Worm (Caenorhabditis elegans) whole organism, mixed stage, embryonic: ENCODE data around the gene cacn-1.

ENCODE experiments used
- M03D4.4 ChIP-seq: sonication (generic microtip); optimal IDR thresholded peaks from 2 replicates; lab custom pipeline; 2017; ENCODE audit warnings: mild to moderate bottlenecking, missing genetic modification characterization, missing compliant biosample characterization
- bed-3 ChIP-seq: fragments of 200-800 bp; sonication (Bioruptor generic); optimal IDR thresholded peaks from 3 replicates; lab custom pipeline; 2018; ENCODE audit warnings: mild to moderate bottlenecking, missing genetic modification characterization, moderate library complexity, missing compliant biosample characterization
- blmp-1 ChIP-seq: fragments of 150-350 bp; optimal IDR thresholded peaks from 2 replicates; lab custom pipeline; 2014; ENCODE audit warnings: missing biosample characterization, missing genetic modification characterization
- ceh-39 ChIP-seq: fragments of 150-350 bp; optimal IDR thresholded peaks from 2 replicates; lab custom pipeline; 2014; ENCODE audit warnings: missing biosample characterization, missing genetic modification characterization
- ceh-43 ChIP-seq: fragments of 200-800 bp; sonication (Bioruptor generic); optimal IDR thresholded peaks from 2 replicates; lab custom pipeline; 2018; ENCODE audit warnings: mild to moderate bottlenecking, missing genetic modification characterization, moderate library complexity, missing compliant biosample characterization
- ceh-83 ChIP-seq: fragments of 200-800 bp; sonication (Bioruptor generic); optimal IDR thresholded peaks from 2 replicates; lab custom pipeline; 2018; ENCODE audit warnings: mild to moderate bottlenecking, missing genetic modification characterization, missing compliant biosample characterization
- ces-1 ChIP-seq: fragments of 150-350 bp; optimal IDR thresholded peaks from 2 replicates; lab custom pipeline; 2014; ENCODE audit warnings: missing biosample characterization, missing genetic modification reagents, missing genetic modification characterization
- cnd-1 ChIP-seq: fragments of 200-800 bp; sonication (Bioruptor generic); optimal IDR thresholded peaks from 2 replicates; lab custom pipeline; 2018; ENCODE audit warnings: mild to moderate bottlenecking, missing genetic modification characterization, missing compliant biosample characterization
- drap-1 ChIP-seq: fragments of 200-800 bp; sonication (Bioruptor generic); optimal IDR thresholded peaks from 3 replicates; lab custom pipeline; 2018; ENCODE audit warnings: mild to moderate bottlenecking, missing genetic modification characterization, missing compliant biosample characterization
- elt-1 ChIP-seq: sonication (generic microtip); optimal IDR thresholded peaks from 2 replicates; lab custom pipeline; 2017; ENCODE audit warnings: missing genetic modification characterization, mild to moderate bottlenecking, missing compliant biosample characterization, antibody characterized with exemption, moderate library complexity, borderline replicate concordance; ENCODE audit not compliant: insufficient read depth
- elt-3 ChIP-seq: fragments of 150-350 bp; optimal IDR thresholded peaks from 2 replicates; lab custom pipeline; 2014; ENCODE audit warnings: missing biosample characterization, missing genetic modification characterization
- flh-1 ChIP-seq: fragments of 200-800 bp; sonication (Bioruptor generic); optimal IDR thresholded peaks from 2 replicates; lab custom pipeline; 2018; ENCODE audit warnings: mild to moderate bottlenecking, missing genetic modification characterization, moderate library complexity, missing compliant biosample characterization
- ham-2 ChIP-seq: fragments of 200-800 bp; sonication (Bioruptor generic); optimal IDR thresholded peaks from 2 replicates; lab custom pipeline; 2018; ENCODE audit warnings: mild to moderate bottlenecking, missing genetic modification characterization, missing compliant biosample characterization
- hlh-1 ChIP-seq: fragments of 150-350 bp; optimal IDR thresholded peaks from 2 replicates; lab custom pipeline; 2014; ENCODE audit warnings: missing biosample characterization, missing genetic modification reagents, missing genetic modification characterization
- lin-13 ChIP-seq: fragments of 150-350 bp; optimal IDR thresholded peaks from 2 replicates; lab custom pipeline; 2014; ENCODE audit warnings: missing biosample characterization, missing genetic modification characterization
- lin-32 ChIP-seq: fragments of 200-800 bp; sonication (Bioruptor generic); optimal IDR thresholded peaks from 2 replicates; lab custom pipeline; 2018; ENCODE audit warnings: mild to moderate bottlenecking, missing genetic modification characterization, missing compliant biosample characterization
- lsy-2 ChIP-seq: fragments of 150-350 bp; optimal IDR thresholded peaks from 2 replicates; lab custom pipeline; 2014; ENCODE audit warnings: missing biosample characterization, missing genetic modification characterization
- mep-1 ChIP-seq: fragments of 150-350 bp; optimal IDR thresholded peaks from 2 replicates; lab custom pipeline; 2017; ENCODE audit warnings: missing biosample characterization, missing genetic modification reagents, missing genetic modification characterization, inconsistent platforms
- mls-2 ChIP-seq: sonication (generic microtip); optimal IDR thresholded peaks from 2 replicates; lab custom pipeline; 2016; ENCODE audit warnings: mild to moderate bottlenecking, missing genetic modification characterization, moderate library complexity, missing compliant biosample characterization
- nhr-12 ChIP-seq: fragments of 150-350 bp; optimal IDR thresholded peaks from 2 replicates; lab custom pipeline; 2014; ENCODE audit warnings: missing biosample characterization, missing genetic modification characterization
- nhr-2 ChIP-seq: fragments of 150-350 bp; optimal IDR thresholded peaks from 2 replicates; lab custom pipeline; 2014; ENCODE audit warnings: missing biosample characterization, missing genetic modification characterization
- nhr-237 ChIP-seq: fragments of 150-350 bp; optimal IDR thresholded peaks from 2 replicates; lab custom pipeline; 2014; ENCODE audit warnings: missing biosample characterization, missing genetic modification characterization
- nhr-28 ChIP-seq: fragments of 150-350 bp; optimal IDR thresholded peaks from 2 replicates; lab custom pipeline; 2014; ENCODE audit warnings: missing biosample characterization, missing genetic modification characterization
- nhr-76 ChIP-seq: sonication (generic microtip); optimal IDR thresholded peaks from 2 replicates; lab custom pipeline; 2017; ENCODE audit warnings: missing biosample characterization, missing genetic modification characterization
- pha-4 ChIP-seq: fragments of 150-350 bp; optimal IDR thresholded peaks from 2 replicates; lab custom pipeline; 2018; ENCODE audit warnings: missing biosample characterization, missing genetic modification reagents, missing genetic modification characterization
- snpc-4 ChIP-seq: fragments of 150-350 bp; optimal IDR thresholded peaks from 2 replicates; lab custom pipeline; 2014; ENCODE audit warnings: missing biosample characterization, missing genetic modification characterization
- sptf-1 ChIP-seq: sonication (generic microtip); optimal IDR thresholded peaks from 2 replicates; lab custom pipeline; 2017; ENCODE audit warnings: mild to moderate bottlenecking, missing genetic modification characterization, moderate library complexity, missing compliant biosample characterization
- tbx-8 ChIP-seq: fragments of 200-800 bp; sonication (Bioruptor generic); optimal IDR thresholded peaks from 2 replicates; lab custom pipeline; 2018; ENCODE audit warnings: mild to moderate bottlenecking, missing genetic modification characterization, moderate library complexity, missing compliant biosample characterization
- unc-120 ChIP-seq: sonication (generic microtip); optimal IDR thresholded peaks from 2 replicates; lab custom pipeline; 2017; ENCODE audit warnings: missing genetic modification characterization, missing compliant biosample characterization; ENCODE audit not compliant: poor library complexity, severe bottlenecking
- unc-39 ChIP-seq: fragments of 150-350 bp; optimal IDR thresholded peaks from 2 replicates; lab custom pipeline; 2014; ENCODE audit warnings: missing biosample characterization, missing genetic modification characterization
- unc-62 ChIP-seq: fragments of 150-350 bp; optimal IDR thresholded peaks from 2 replicates; lab custom pipeline; 2014; ENCODE audit warnings: missing biosample characterization, missing genetic modification reagents, missing genetic modification characterization
- zip-8 ChIP-seq: fragments of 150-350 bp; optimal IDR thresholded peaks from 2 replicates; lab custom pipeline; 2014; ENCODE audit warnings: missing biosample characterization, missing genetic modification characterization
- ztf-11 ChIP-seq: fragments of 150-350 bp; optimal IDR thresholded peaks from 2 replicates; lab custom pipeline; 2014; ENCODE audit warnings: missing biosample characterization, missing genetic modification characterization

Gene cacn-1

DNA sequence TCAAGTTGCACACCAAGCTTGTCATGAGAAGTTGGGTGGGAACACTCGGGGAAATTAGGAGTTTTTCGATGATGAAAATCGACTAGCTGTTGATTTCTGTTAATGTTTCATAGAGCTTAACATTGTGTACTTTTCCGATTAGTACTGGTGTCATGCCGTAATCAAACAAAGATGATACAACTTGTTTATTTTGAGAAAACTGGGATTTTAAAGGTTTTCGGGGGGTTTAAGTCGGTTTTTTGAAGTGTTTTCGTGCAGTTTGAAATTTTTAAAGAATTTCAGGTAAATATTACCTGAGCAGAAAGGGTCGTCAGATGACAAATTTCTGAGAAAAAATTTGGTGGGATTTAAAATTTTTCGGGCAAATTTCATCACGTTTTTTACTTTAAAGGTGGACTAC is 29.6 kb upstream of the cacn-1 start, which contains the start of gene eat-2:
Gene eat-2 (minus strand): TSS at position 101 of the 400 bp plus-strand sequence.
- TF ChIP-seq lsy-2 (tag; lab: Kevin White, UChicago), result no peak
- TF ChIP-seq snpc-4, result no peak
- TF ChIP-seq tbx-8 (GFP tag; lab: Kevin White, UChicago), result no peak
- TF ChIP-seq mls-2 (tag; lab: Kevin White, UChicago), result no peak
- no peak for TF ChIP-seq bed-3
- TF ChIP-seq M03D4.4, result no peak
- no peak for TF ChIP-seq pha-4 (tag; lab: Kevin White, UChicago)
- no peak for TF ChIP-seq unc-62 (GFP tag; lab: Kevin White, UChicago)
- TF ChIP-seq nhr-28 (tag; lab: Kevin White, UChicago), result no peak
- TF ChIP-seq ztf-11 (tag; lab: Kevin White, UChicago), result no peak
- no peak for TF ChIP-seq cnd-1
- TF ChIP-seq zip-8 (tag; lab: Kevin White, UChicago), result no peak
- TF ChIP-seq nhr-237 (tag; lab: Kevin White, UChicago), result no peak
- no peak for TF ChIP-seq ham-2 (GFP tag; lab: Kevin White, UChicago)
- no peak for TF ChIP-seq lin-32 (GFP tag; lab: Kevin White, UChicago)
- TF ChIP-seq sptf-1 (tag; lab: Kevin White, UChicago), result no peak
- TF ChIP-seq unc-120 (tag; lab: Kevin White, UChicago), result no peak
- no peak for TF ChIP-seq elt-3
- TF ChIP-seq unc-39 (tag; lab: Kevin White, UChicago), result no peak

DNA sequence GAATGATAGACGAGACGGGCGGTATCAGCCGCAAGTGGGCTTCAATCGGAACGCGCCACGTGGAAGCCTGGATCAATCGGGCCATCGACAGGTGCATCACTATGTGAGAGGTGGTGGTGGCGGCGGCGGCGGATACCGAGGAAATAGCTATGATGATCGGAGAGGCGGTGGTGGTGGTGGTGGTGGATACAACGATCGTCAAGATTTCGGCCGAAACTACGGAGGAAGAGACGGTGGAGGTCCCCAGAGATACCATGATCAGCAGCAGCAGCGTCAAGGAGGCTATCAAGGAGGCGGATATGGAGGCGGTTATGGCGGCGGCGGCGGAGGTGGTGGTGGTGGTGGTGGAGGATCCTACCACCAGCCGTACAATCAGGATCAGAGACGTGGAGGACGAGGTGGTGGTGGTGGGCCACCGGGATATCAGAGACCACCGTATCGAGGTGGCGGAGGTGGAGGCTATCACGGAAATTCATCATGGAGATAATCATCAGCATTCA is 23.5 kb upstream of the cacn-1 start:
- TF ChIP-seq mep-1 (tag; lab: Kevin White, UChicago), result no peak
- TF ChIP-seq blmp-1 (tag; lab: Kevin White, UChicago), result no peak
- TF ChIP-seq elt-1, result no peak
- no peak for TF ChIP-seq tbx-8 (GFP tag; lab: Kevin White, UChicago)
- TF ChIP-seq, all 35 proteins: peak for 0

DNA sequence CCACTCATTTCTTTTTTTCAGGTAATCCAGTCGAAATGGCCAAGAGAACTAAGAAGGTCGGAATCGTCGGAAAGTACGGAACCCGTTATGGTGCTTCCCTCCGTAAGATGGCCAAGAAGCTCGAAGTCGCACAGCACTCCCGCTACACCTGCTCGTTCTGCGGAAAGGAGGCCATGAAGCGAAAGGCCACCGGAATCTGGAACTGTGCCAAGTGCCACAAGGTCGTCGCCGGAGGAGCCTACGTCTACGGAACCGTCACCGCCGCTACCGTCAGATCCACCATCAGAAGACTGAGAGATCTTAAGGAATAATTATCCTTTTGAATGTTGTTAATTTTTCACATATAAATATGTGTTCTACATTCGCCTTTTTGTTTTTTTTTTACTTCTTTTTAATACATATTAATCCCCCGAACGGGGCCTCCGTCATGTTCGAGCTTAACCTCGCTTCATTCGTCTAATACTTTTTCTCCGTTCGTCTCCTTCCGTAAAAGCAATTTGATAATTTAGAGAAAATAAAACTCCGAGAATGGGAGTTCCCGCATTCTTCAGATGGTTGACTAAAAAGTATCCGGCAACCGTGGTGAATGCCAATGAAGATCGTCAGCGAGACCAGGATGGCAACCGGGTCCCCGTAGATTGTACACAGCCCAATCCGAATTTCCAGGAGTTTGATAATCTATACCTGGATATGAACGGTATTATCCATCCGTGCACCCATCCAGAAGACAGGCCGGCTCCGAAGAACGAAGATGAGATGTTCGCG is 13.5 kb upstream of the cacn-1 start, which contains the start of the genes rpl-43 and xrn-2:
Gene rpl-43 (plus strand): TSS at position 36 of the 765 bp plus-strand sequence.
Gene xrn-2 (plus strand): TSS at position 510 of the 765 bp plus-strand sequence.
- no peak for TF ChIP-seq lsy-2 (tag; lab: Kevin White, UChicago)
- TF ChIP-seq bed-3, result no peak

ce11 chrII:14154357-14154756 is 12.4 kb upstream of the cacn-1 start, which contains the start of gene Y48B6A.1:
Gene Y48B6A.1 (minus strand): TSS chrII:14154373.
- TF ChIP-seq pha-4 (tag; lab: Kevin White, UChicago) (peak; percentile 95), lin-13 (tag; lab: Kevin White, UChicago) (peak; percentile 97), bed-3 (peak; percentile 1), ztf-11 (tag; lab: Kevin White, UChicago) (no peak), ceh-43 (peak; percentile 33), unc-120 (tag; lab: Kevin White, UChicago) (peak; percentile 35), ceh-83 (GFP tag; lab: Kevin White, UChicago) (peak; percentile 82), ceh-39 (peak; percentile 96), nhr-76 (tag; lab: Kevin White, UChicago) (no peak), unc-62 (GFP tag; lab: Kevin White, UChicago) (peak; percentile 33), nhr-2 (tag; lab: Kevin White, UChicago) (peak; percentile 25), nhr-12 (tag; lab: Kevin White, UChicago) (no peak), zip-8 (tag; lab: Kevin White, UChicago) (no peak), flh-1 (no peak), cnd-1 (peak; percentile 75), blmp-1 (tag; lab: Kevin White, UChicago) (peak; percentile 40), mls-2 (tag; lab: Kevin White, UChicago) (peak; percentile 66), sptf-1 (tag; lab: Kevin White, UChicago) (peak; percentile 85), drap-1 (GFP tag; lab: Kevin White, UChicago) (peak; percentile 40), hlh-1 (tag; lab: Kevin White, UChicago) (peak; percentile 93), nhr-28 (tag; lab: Kevin White, UChicago) (no peak), ces-1 (GFP tag; lab: Kevin White, UChicago) (peak; percentile 84), elt-1 (peak; percentile 53), lsy-2 (tag; lab: Kevin White, UChicago) (peak; percentile 97), nhr-237 (tag; lab: Kevin White, UChicago) (peak; percentile 93), lin-32 (GFP tag; lab: Kevin White, UChicago) (peak; percentile 37), M03D4.4 (peak; percentile 37), mep-1 (tag; lab: Kevin White, UChicago) (peak; percentile 97)
- TF ChIP-seq, all 35 proteins: peak for 22
